Fruit fly (Drosophila melanogaster): ENCODE measurements around the gene Rpn7.

Rpn7 gene

dm6 chr3R:22420911-22421310 lies 40.9 kb downstream of the Rpn7 start, which contains the start of the genes Nop56 and mats (continued):
- TF ChIP-seq twi (tag; optimal IDR thresholded peaks at IDR 0.05) (peak; percentile 53), CG10267 (tag; optimal IDR thresholded peaks at IDR 0.05) (peak; percentile 62), peb (GFP tag; IDR thresholded peaks at IDR 0.05) (no peak), Xrp1 (GFP tag; IDR thresholded peaks at IDR 0.05) (no peak), Fer3 (tag; optimal IDR thresholded peaks at IDR 0.05) (peak; percentile 17), CG1024 (GFP tag; IDR thresholded peaks at IDR 0.05) (no peak), ara (GFP tag; IDR thresholded peaks at IDR 0.05) (no peak), HLH3B (GFP tag; IDR thresholded peaks at IDR 0.05) (no peak), tin (GFP tag; optimal IDR thresholded peaks at IDR 0.05) (no peak), pfk (GFP tag; optimal IDR thresholded peaks at IDR 0.05) (no peak), H15 (GFP tag; IDR thresholded peaks at IDR 0.05) (no peak), CG10543 (GFP tag; optimal IDR thresholded peaks at IDR 0.05) (no peak), CG34224 (GFP tag; IDR thresholded peaks at IDR 0.05; ENCODE audit: partially characterized antibody) (peak; percentile 32; the same call in 1 of the 3 replicates), pum (GFP tag; optimal IDR thresholded peaks at IDR 0.05) (no peak), ken (GFP tag; IDR thresholded peaks at IDR 0.05) (no peak), Usf (GFP tag; optimal IDR thresholded peaks at IDR 0.05) (peak; percentile 6), sr (GFP tag; IDR thresholded peaks at IDR 0.05) (no peak), CG30020 (tag; optimal IDR thresholded peaks at IDR 0.05) (peak; percentile 48), lmd (GFP tag; IDR thresholded peaks at IDR 0.05) (no peak), ham (GFP tag; IDR thresholded peaks at IDR 0.05) (no peak), hbn (GFP tag; IDR thresholded peaks at IDR 0.05; ENCODE audit: partially characterized antibody) (peak; percentile 38; the same call in 1 of the 2 replicates), BEAF-32 (GFP tag; optimal IDR thresholded peaks at IDR 0.05) (peak; percentile 48), cwo (GFP tag; optimal IDR thresholded peaks at IDR 0.05) (peak; percentile 63), HLH54F (GFP tag; optimal IDR thresholded peaks at IDR 0.05) (no peak), klu (GFP tag; IDR thresholded peaks at IDR 0.05) (no peak), Sry-δ (GFP tag; optimal IDR thresholded peaks at IDR 0.05) (peak; percentile 30), fd64A (GFP tag; optimal IDR thresholded peaks at IDR 0.05) (no peak), Dbx (GFP tag; IDR thresholded peaks at IDR 0.05) (0 out of 3 replicates have a peak, but pooled peaks have one; percentile 28), ems (GFP tag; optimal IDR thresholded peaks at IDR 0.05) (peak; percentile 26), gcm (GFP tag; optimal IDR thresholded peaks at IDR 0.05) (peak; percentile 19), Ravus (GFP tag; IDR thresholded peaks at IDR 0.05) (no peak), CG12391 (tag; optimal IDR thresholded peaks at IDR 0.05) (peak; percentile 10), CG6654 (GFP tag; optimal IDR thresholded peaks at IDR 0.05) (no peak), Myb (GFP tag; optimal IDR thresholded peaks at IDR 0.05) (peak; percentile 11), CG15696 (tag; optimal IDR thresholded peaks at IDR 0.05) (no peak), CG7556 (GFP tag; optimal IDR thresholded peaks at IDR 0.05) (no peak), usp (GFP tag; optimal IDR thresholded peaks at IDR 0.05) (no peak), ac (GFP tag; optimal IDR thresholded peaks at IDR 0.05) (no peak), CG3847 (GFP tag; IDR thresholded peaks at IDR 0.05) (peak; percentile 71), pnt (GFP tag; optimal IDR thresholded peaks at IDR 0.05) (no peak), CG15011 (GFP tag; optimal IDR thresholded peaks at IDR 0.05) (no peak), CG32532 (GFP tag; IDR thresholded peaks at IDR 0.05) (no peak), Hey (tag; optimal IDR thresholded peaks at IDR 0.05) (no peak), YL-1 (GFP tag; optimal IDR thresholded peaks at IDR 0.05) (peak; percentile 99), vfl (GFP tag; optimal IDR thresholded peaks at IDR 0.05) (no peak), Ets65A (GFP tag) (no peak), HLH4C (GFP tag; IDR thresholded peaks at IDR 0.05; ENCODE audit: partially characterized antibody) (no peak), CG2875 (GFP tag; optimal IDR thresholded peaks at IDR 0.05) (no peak), CG1832 (GFP tag; optimal IDR thresholded peaks at IDR 0.05) (peak; percentile 33), Eip74EF (GFP tag; optimal IDR thresholded peaks at IDR 0.05) (no peak), CG17912 (GFP tag; optimal IDR thresholded peaks at IDR 0.05) (peak; percentile 44)
